Worm (Caenorhabditis elegans): ENCODE results near the gene hpo-9.

DNA sequence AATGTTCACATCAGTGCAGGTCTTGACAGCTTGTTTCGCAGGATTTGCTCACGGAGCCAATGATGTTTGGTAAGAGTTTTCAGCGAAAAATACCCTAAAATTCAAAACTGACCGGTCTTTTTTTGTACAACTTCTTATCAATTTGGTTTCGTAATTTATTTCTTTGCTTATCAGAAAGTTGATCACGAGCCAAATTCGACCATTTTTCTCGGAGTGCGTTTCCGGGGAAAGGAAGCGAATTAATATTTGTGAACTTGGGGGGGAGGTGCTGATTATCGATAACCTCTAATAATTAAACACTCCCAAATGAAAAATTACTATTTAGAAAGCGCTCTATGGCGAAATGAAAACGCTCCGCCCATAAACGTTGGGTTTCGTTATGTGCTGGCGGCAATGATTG, 50.3 kb downstream of the hpo-9 start:
- TF ChIP-seq Y116A8C.19 (tag; optimal IDR thresholded peaks at IDR 0.05; ENCODE audit: borderline replicate concordance) (no peak), sup-37 (GFP tag; optimal IDR thresholded peaks at IDR 0.05) (no peak), lin-13 (GFP tag; optimal IDR thresholded peaks at IDR 0.05) (no peak)
